Fruit fly (Drosophila melanogaster) whole organism, prepupa: Measurements from ENCODE around the gene Tcs4.

Source experiments
- CG10631 ChIP-seq: fragments of 200-800 bp; sonication (Bioruptor generic); optimal IDR thresholded peaks from 2 replicates; lab custom pipeline; 2016; ENCODE audit warnings: missing biosample characterization, missing genetic modification characterization
- CG11762 ChIP-seq: fragments of 200-800 bp; sonication (Bioruptor generic); optimal IDR thresholded peaks from 3 replicates; lab custom pipeline; 2016; ENCODE audit warnings: missing biosample characterization, missing genetic modification characterization; ENCODE audit not compliant: insufficient read depth
- CG16779 ChIP-seq: fragments of 200-800 bp; sonication (Bioruptor generic); optimal IDR thresholded peaks from 3 replicates; lab custom pipeline; 2017; ENCODE audit warnings: missing biosample characterization, mild to moderate bottlenecking, missing genetic modification characterization
- CG31627 ChIP-seq: fragments of 200-800 bp; sonication (Bioruptor generic); optimal IDR thresholded peaks from 3 replicates; lab custom pipeline; 2016; ENCODE audit warnings: missing biosample characterization, missing genetic modification characterization
- CG34406 ChIP-seq: fragments of 200-800 bp; sonication (Bioruptor generic); optimal IDR thresholded peaks from 3 replicates; lab custom pipeline; 2016; ENCODE audit warnings: missing biosample characterization, missing genetic modification characterization
- CG6163 ChIP-seq: fragments of 200-800 bp; sonication (Bioruptor generic); IDR thresholded peaks from 3 replicates; pipeline ENCODE4 v1.3.6; 2022; ENCODE audit warnings: missing biosample characterization, missing genetic modification characterization
- CG6792 ChIP-seq: fragments of 200-800 bp; sonication (Bioruptor generic); optimal IDR thresholded peaks from 3 replicates; lab custom pipeline; 2016; ENCODE audit warnings: missing biosample characterization, missing genetic modification characterization
- CG6854 ChIP-seq: fragments of 200-800 bp; sonication (Bioruptor generic); optimal IDR thresholded peaks from 2 replicates; lab custom pipeline; 2017; ENCODE audit warnings: missing biosample characterization, mild to moderate bottlenecking, missing genetic modification characterization
- CG9139 ChIP-seq: fragments of 200-800 bp; sonication (Bioruptor generic); optimal IDR thresholded peaks from 3 replicates; lab custom pipeline; 2017; ENCODE audit warnings: missing biosample characterization, mild to moderate bottlenecking, missing genetic modification characterization
- Eip75B ChIP-seq: fragments of 200-800 bp; sonication (Bioruptor generic); optimal IDR thresholded peaks from 3 replicates; lab custom pipeline; 2016; ENCODE audit warnings: missing biosample characterization, missing genetic modification characterization
- Eip78C ChIP-seq: fragments of 200-800 bp; sonication (Bioruptor generic); peaks from one replicate; lab custom pipeline; 2016; ENCODE audit warnings: missing biosample characterization, missing genetic modification characterization
- Eip93F ChIP-seq: fragments of 200-800 bp; sonication (Bioruptor generic); optimal IDR thresholded peaks from 2 replicates; lab custom pipeline; 2016; ENCODE audit warnings: missing biosample characterization, mild to moderate bottlenecking, missing genetic modification characterization
- Ets21C ChIP-seq: fragments of 200-800 bp; sonication (Bioruptor generic); optimal IDR thresholded peaks from 3 replicates; lab custom pipeline; 2016; ENCODE audit warnings: missing biosample characterization, missing genetic modification characterization
- Gug ChIP-seq: fragments of 200-800 bp; sonication (Bioruptor generic); IDR thresholded peaks from 2 replicates; pipeline ENCODE4 v1.3.6; 2022; ENCODE audit warnings: missing biosample characterization, missing genetic modification characterization
- Hr38 ChIP-seq: sonication (Bioruptor generic); optimal IDR thresholded peaks from 2 replicates; lab custom pipeline; 2016; ENCODE audit warnings: missing biosample characterization, missing genetic modification characterization
- Lpt ChIP-seq: fragments of 200-800 bp; sonication (Bioruptor generic); optimal IDR thresholded peaks from 3 replicates; lab custom pipeline; 2016; ENCODE audit warnings: missing biosample characterization, missing genetic modification characterization
- OdsH ChIP-seq: fragments of 200-800 bp; sonication (Bioruptor generic); optimal IDR thresholded peaks from 3 replicates; lab custom pipeline; 2016; ENCODE audit warnings: missing biosample characterization, missing genetic modification characterization
- Sox102F ChIP-seq: fragments of 200-800 bp; sonication (Bioruptor generic); optimal IDR thresholded peaks from 2 replicates; lab custom pipeline; 2016; ENCODE audit warnings: missing biosample characterization, mild to moderate bottlenecking, missing genetic modification characterization
- Sox14 ChIP-seq: fragments of 200-800 bp; sonication (Bioruptor generic); optimal IDR thresholded peaks from 3 replicates; lab custom pipeline; 2016; ENCODE audit warnings: missing biosample characterization, missing genetic modification characterization
- Sox15 ChIP-seq: fragments of 200-800 bp; sonication (Bioruptor generic); optimal IDR thresholded peaks from 3 replicates; lab custom pipeline; 2016; ENCODE audit warnings: missing biosample characterization, missing genetic modification characterization
- achi ChIP-seq: fragments of 200-800 bp; sonication (Bioruptor generic); optimal IDR thresholded peaks from 3 replicates; lab custom pipeline; 2016; ENCODE audit warnings: missing biosample characterization, missing genetic modification characterization
- cyc ChIP-seq: fragments of 200-800 bp; sonication (Bioruptor generic); optimal IDR thresholded peaks from 3 replicates; lab custom pipeline; 2016; ENCODE audit warnings: missing biosample characterization, missing genetic modification characterization
- dac ChIP-seq: fragments of 200-800 bp; sonication (Bioruptor generic); optimal IDR thresholded peaks from 2 replicates; lab custom pipeline; 2017; ENCODE audit warnings: missing biosample characterization, mild to moderate bottlenecking, missing genetic modification characterization
- dsx ChIP-seq: fragments of 200-800 bp; optimal IDR thresholded peaks from 3 replicates; lab custom pipeline; 2019; ENCODE audit warnings: missing biosample characterization, mild to moderate bottlenecking, missing genetic modification characterization, moderate library complexity; ENCODE audit not compliant: poor library complexity, severe bottlenecking
- eg ChIP-seq: fragments of 200-800 bp; sonication (Bioruptor generic); IDR thresholded peaks from 3 replicates; pipeline ENCODE4 v1.3.6; 2022; ENCODE audit warnings: missing biosample characterization, missing genetic modification characterization
- esn ChIP-seq: fragments of 200-800 bp; sonication (Bioruptor generic); optimal IDR thresholded peaks from 2 replicates; lab custom pipeline; 2016; ENCODE audit warnings: missing biosample characterization, mild to moderate bottlenecking, missing genetic modification characterization, moderate library complexity
- fd59A ChIP-seq: fragments of 200-800 bp; sonication (Bioruptor generic); optimal IDR thresholded peaks from 2 replicates; lab custom pipeline; 2017; ENCODE audit warnings: missing biosample characterization, mild to moderate bottlenecking, missing genetic modification characterization, missing genetic modification reagents
- fd85E ChIP-seq: fragments of 200-800 bp; sonication (Bioruptor generic); optimal IDR thresholded peaks from 3 replicates; lab custom pipeline; 2016; ENCODE audit warnings: missing biosample characterization, missing genetic modification characterization
- lz ChIP-seq: fragments of 200-800 bp; sonication (Bioruptor generic); optimal IDR thresholded peaks from 3 replicates; lab custom pipeline; 2016; ENCODE audit warnings: missing biosample characterization, missing genetic modification characterization
- pdm3 ChIP-seq: fragments of 200-800 bp; sonication (Bioruptor generic); optimal IDR thresholded peaks from 3 replicates; lab custom pipeline; 2016; ENCODE audit warnings: missing biosample characterization, missing genetic modification characterization
- salr ChIP-seq, 2 experiments: fragments of 200-800 bp; sonication (Bioruptor generic); optimal IDR thresholded peaks; 3 replicates each; lab custom pipeline; 2016 to 2018; ENCODE audit warnings: missing biosample characterization in 2 of 2, missing genetic modification characterization in 2 of 2, mild to moderate bottlenecking in 1 of 2
- ss ChIP-seq, 2 experiments: fragments of 200-800 bp; sonication (Bioruptor generic); optimal IDR thresholded peaks; 2 replicates in 1 of 2; 3 replicates in 1 of 2; lab custom pipeline; 2017 to 2018; ENCODE audit warnings: mild to moderate bottlenecking in 2 of 2, missing biosample characterization in 2 of 2, missing genetic modification characterization in 2 of 2, moderate library complexity in 1 of 2
- svp ChIP-seq: fragments of 200-800 bp; sonication (Bioruptor generic); peaks from one replicate; lab custom pipeline; 2016; ENCODE audit warnings: missing biosample characterization, missing genetic modification characterization
- vri ChIP-seq: fragments of 200-800 bp; sonication (Bioruptor generic); optimal IDR thresholded peaks from 3 replicates; lab custom pipeline; 2016; ENCODE audit warnings: missing biosample characterization, mild to moderate bottlenecking, missing genetic modification characterization

Gene Tcs4

dm6 chrX:19750626-19751149, 49.1 kb upstream of the Tcs4 start, which contains the start of gene Abcd3 (continued):
- TF ChIP-seq ss (GFP tag; optimal IDR thresholded peaks at IDR 0.05; lab: Kevin White, UChicago) (peak; percentile 52 to 59), CG16779 (tag; lab: Kevin White, UChicago) (no peak), salr (GFP tag; optimal IDR thresholded peaks at IDR 0.05; lab: Kevin White, UChicago) (no peak), svp (GFP tag; lab: Kevin White, UChicago) (peak; percentile 65), Eip93F (no peak), Sox15 (GFP tag; lab: Kevin White, UChicago) (no peak), dac (GFP tag; lab: Kevin White, UChicago) (no peak), CG6792 (GFP tag; lab: Kevin White, UChicago) (no peak), dsx (peak; percentile 90), CG34406 (GFP tag; lab: Kevin White, UChicago) (no peak), CG6854 (GFP tag; lab: Kevin White, UChicago) (peak; percentile 61), CG6163 (GFP tag; lab: Robert Waterston, UW) (peak; percentile 20; the same call in 1 of the 3 replicates)
- TF ChIP-seq, all 60 proteins: peak for 20

- TF ChIP-seq CG11762 (GFP tag; lab: Kevin White, UChicago) (no peak), lz (GFP tag; lab: Kevin White, UChicago) (peak; percentile 8), Sox14 (GFP tag; lab: Kevin White, UChicago) (peak; percentile 3), Gug (GFP tag; lab: Robert Waterston, UW) (no peak), esn (GFP tag; lab: Kevin White, UChicago) (peak; percentile 2), fd59A (no peak), CG9139 (GFP tag; lab: Kevin White, UChicago) (no peak), CG34406 (GFP tag; lab: Kevin White, UChicago) (no peak), CG10631 (GFP tag; lab: Kevin White, UChicago) (no peak), Eip78C (peak; percentile 7), Eip93F (no peak), Ets21C (GFP tag; lab: Kevin White, UChicago) (no peak), dac (GFP tag; lab: Kevin White, UChicago) (no peak), dsx (no peak), svp (GFP tag; lab: Kevin White, UChicago) (peak; percentile 36), achi (peak; percentile 8), CG31627 (GFP tag; lab: Kevin White, UChicago) (peak; percentile 24)
Observed at dm6 chrX:19748565-19748964, 47.0 kb upstream of the Tcs4 start.

- TF ChIP-seq fd59A (no peak), CG6854 (GFP tag; lab: Kevin White, UChicago) (no peak), salr (GFP tag; optimal IDR thresholded peaks at IDR 0.05; lab: Kevin White, UChicago) (no peak), dsx (no peak), Sox14 (GFP tag; lab: Kevin White, UChicago) (no peak), Eip75B (no peak), Eip93F (no peak), cyc (GFP tag; lab: Kevin White, UChicago) (no peak), CG10631 (GFP tag; lab: Kevin White, UChicago) (no peak), fd85E (no peak), eg (GFP tag; lab: Robert Waterston, UW) (no peak), pdm3 (no peak), Hr38 (no peak), Sox102F (GFP tag; lab: Kevin White, UChicago) (no peak), OdsH (no peak), achi (no peak), Lpt (GFP tag; lab: Kevin White, UChicago) (no peak), dac (GFP tag; lab: Kevin White, UChicago) (no peak)
Observed at dm6 chrX:19748014-19748413, 46.5 kb upstream of the Tcs4 start, which contains the start of gene Alr. Alr (plus strand) TSS chrX:19748314.

- TF ChIP-seq fd59A: no peak
- TF ChIP-seq Eip78C: peak; percentile 56
- peak; percentile 66 for TF ChIP-seq vri (GFP tag; lab: Kevin White, UChicago)
- TF ChIP-seq CG9139 (GFP tag; lab: Kevin White, UChicago): no peak
- TF ChIP-seq achi: peak; percentile 76
Observed at dm6 chrX:19745908-19746604, 44.5 kb upstream of the Tcs4 start, which contains the start of gene parvin. parvin (plus strand) TSS chrX:19746041.
